Fruit fly (Drosophila melanogaster) whole organism, pupa: ENCODE results near the gene Zwilch.

Experiments used
- CG15710 ChIP-seq: fragments of 200-800 bp; sonication (Bioruptor generic); optimal IDR thresholded peaks from 2 replicates; lab custom pipeline; 2018; ENCODE audit warnings: missing biosample characterization, mild to moderate bottlenecking, missing genetic modification characterization, moderate library complexity
- CG17806 ChIP-seq: fragments of 200-800 bp; sonication (Bioruptor generic); optimal IDR thresholded peaks from 2 replicates; lab custom pipeline; 2018; ENCODE audit warnings: missing biosample characterization, mild to moderate bottlenecking, missing genetic modification characterization, moderate library complexity
- CG32121 ChIP-seq: fragments of 200-800 bp; sonication (Bioruptor generic); IDR thresholded peaks from 2 replicates; pipeline ENCODE4 v1.3.6; 2022; ENCODE audit warnings: missing biosample characterization, missing genetic modification characterization
- CG34367 ChIP-seq: fragments of 200-800 bp; sonication (Bioruptor generic); optimal IDR thresholded peaks from 2 replicates; lab custom pipeline; 2018; ENCODE audit warnings: missing biosample characterization, mild to moderate bottlenecking, missing genetic modification characterization
- CG4496 ChIP-seq: fragments of 200-800 bp; sonication (Bioruptor generic); IDR thresholded peaks from 3 replicates; pipeline ENCODE4 v1.3.6; 2022; ENCODE audit warnings: missing biosample characterization, missing genetic modification characterization
- CG8301 ChIP-seq: fragments of 200-800 bp; sonication (Bioruptor generic); optimal IDR thresholded peaks from 2 replicates; lab custom pipeline; 2018; ENCODE audit warnings: missing biosample characterization, mild to moderate bottlenecking, missing genetic modification characterization
- CG9948 ChIP-seq: fragments of 200-800 bp; sonication (Bioruptor generic); optimal IDR thresholded peaks from 2 replicates; lab custom pipeline; 2018; ENCODE audit warnings: missing biosample characterization, mild to moderate bottlenecking, missing genetic modification characterization, moderate library complexity
- D1 ChIP-seq: fragments of 200-800 bp; sonication (Bioruptor generic); optimal IDR thresholded peaks from 2 replicates; lab custom pipeline; 2018; ENCODE audit warnings: missing biosample characterization, mild to moderate bottlenecking, missing genetic modification characterization, moderate library complexity
- EcR ChIP-seq: fragments of 200-800 bp; sonication (Bioruptor generic); optimal IDR thresholded peaks from 3 replicates; lab custom pipeline; 2019; ENCODE audit warnings: missing biosample characterization, missing genetic modification characterization, mild to moderate bottlenecking, moderate library complexity, missing genetic modification reagents
- Ets98B ChIP-seq: fragments of 200-800 bp; sonication (Bioruptor generic); IDR thresholded peaks from 2 replicates; pipeline ENCODE4 v1.3.6; 2022; ENCODE audit warnings: missing biosample characterization, missing genetic modification characterization

- TF ChIP-seq Ets98B (GFP tag; lab: Robert Waterston, UW) = no peak
- TF ChIP-seq CG32121 (GFP tag; lab: Robert Waterston, UW) = no peak
- no peak for TF ChIP-seq CG34367 (tag; lab: Kevin White, UChicago)
- no peak for TF ChIP-seq CG8301 (tag; lab: Kevin White, UChicago)
- no peak for TF ChIP-seq CG9948 (tag; lab: Kevin White, UChicago)
- TF ChIP-seq CG4496 (GFP tag; lab: Robert Waterston, UW) = no peak
- no peak for TF ChIP-seq CG15710 (tag; lab: Kevin White, UChicago)
- TF ChIP-seq EcR = no peak
- no peak for TF ChIP-seq D1
- TF ChIP-seq CG17806 = no peak
Observed at dm6 chr3R:31257299-31257698, 44.1 kb upstream of the Zwilch start, which contains the start of gene CAH6.
